Fruit fly (Drosophila melanogaster): ENCODE measurements around the gene ort.

The ort gene

DNA sequence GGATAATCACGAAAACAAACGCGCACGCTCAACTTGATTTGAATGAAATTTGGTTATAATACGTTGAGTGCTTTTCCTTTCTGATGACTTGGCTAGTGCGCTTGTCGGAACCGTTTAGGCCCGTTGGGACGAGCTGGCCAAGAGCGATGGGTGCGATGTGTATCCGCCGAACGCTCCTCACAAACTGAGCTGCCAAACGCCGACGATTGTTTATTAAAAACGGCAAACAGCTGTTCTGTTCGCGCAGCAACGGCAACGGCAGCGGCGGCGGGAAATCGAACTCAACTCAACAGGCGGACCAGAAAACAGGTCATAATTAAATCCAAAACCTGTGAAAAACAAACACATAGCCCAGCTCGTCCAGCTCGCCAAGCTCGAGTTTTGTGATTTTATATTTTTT lies 38.6 kb upstream of the ort start (continued):
- TF ChIP-seq exex (tag; optimal IDR thresholded peaks at IDR 0.05) (peak; percentile 9), CG2678 (tag; optimal IDR thresholded peaks at IDR 0.05) (peak; percentile 1), eyg (GFP tag; optimal IDR thresholded peaks at IDR 0.05) (peak; percentile 17), CG8290 (GFP tag; optimal IDR thresholded peaks at IDR 0.05) (no peak), CG8290 (tag; optimal IDR thresholded peaks at IDR 0.05) (peak in 1 of 2 experiments; percentile 41), Aef1 (GFP tag; IDR thresholded peaks at IDR 0.05) (no peak)

DNA sequence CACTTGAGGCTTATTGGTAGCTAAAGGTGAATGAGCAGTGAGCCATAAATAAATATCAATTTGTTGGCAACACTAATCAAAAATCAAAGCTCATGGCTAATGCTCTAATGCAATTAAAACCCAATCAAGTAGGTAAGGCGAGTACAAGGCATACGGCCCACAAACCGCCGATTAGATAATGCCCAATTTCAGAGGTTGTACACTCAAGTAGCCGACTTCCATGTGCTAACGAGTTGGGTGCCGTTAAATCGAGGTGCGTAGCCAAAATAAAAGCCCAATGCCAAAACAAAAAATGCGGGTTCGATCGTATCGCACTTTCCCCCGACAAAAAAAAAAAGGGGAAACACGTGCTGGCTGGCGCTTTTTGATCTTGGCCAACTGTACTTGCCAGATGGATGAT lies 37.5 kb upstream of the ort start:
- TF ChIP-seq CG11560 (tag; IDR thresholded peaks at IDR 0.05) (no peak), CG12219 (GFP tag; optimal IDR thresholded peaks at IDR 0.05) (no peak), Elba2 (GFP tag; optimal IDR thresholded peaks at IDR 0.05) (no peak), NC2β (GFP tag; optimal IDR thresholded peaks at IDR 0.05) (no peak), CG18262 (tag; optimal IDR thresholded peaks at IDR 0.05) (no peak), grau (tag; optimal IDR thresholded peaks at IDR 0.05) (peak; percentile 3), tup (GFP tag; optimal IDR thresholded peaks at IDR 0.05) (no peak), zfh1 (GFP tag; IDR thresholded peaks at IDR 0.05) (no peak), CG14014 (GFP tag; IDR thresholded peaks at IDR 0.05) (no peak; the same call in 1 of the 2 replicates), HmgZ (tag; optimal IDR thresholded peaks at IDR 0.05) (peak; percentile 50), pum (GFP tag; optimal IDR thresholded peaks at IDR 0.05) (no peak), HLH4C (GFP tag; IDR thresholded peaks at IDR 0.05; ENCODE audit: partially characterized antibody) (no peak), CG18476 (GFP tag; optimal IDR thresholded peaks at IDR 0.05) (no peak), CG7745 (tag; optimal IDR thresholded peaks at IDR 0.05) (no peak), CG1647 (GFP tag; optimal IDR thresholded peaks at IDR 0.05) (no peak), E2f1 (GFP tag; IDR thresholded peaks at IDR 0.05) (no peak), CG13894 (tag; optimal IDR thresholded peaks at IDR 0.05) (peak; percentile 6), shn (GFP tag; optimal IDR thresholded peaks at IDR 0.05) (no peak), chinmo (GFP tag; IDR thresholded peaks at IDR 0.05; ENCODE audit: partially characterized antibody) (0 out of 4 replicates have a peak, but pooled peaks have one; percentile 39), ac (GFP tag; optimal IDR thresholded peaks at IDR 0.05) (no peak), hkb (optimal IDR thresholded peaks at IDR 0.05) (no peak), hkb (GFP tag; IDR thresholded peaks at IDR 0.05) (peak; percentile 27; the same call in 1 of the 2 replicates), Hsf (GFP tag; optimal IDR thresholded peaks at IDR 0.05) (no peak), CG8281 (tag; optimal IDR thresholded peaks at IDR 0.05) (no peak), Ada2b (GFP tag; IDR thresholded peaks at IDR 0.05) (no peak), CG12744 (GFP tag; optimal IDR thresholded peaks at IDR 0.05) (no peak), usp (GFP tag; optimal IDR thresholded peaks at IDR 0.05) (no peak), dmrt11E (tag; optimal IDR thresholded peaks at IDR 0.05) (no peak), CG6254 (GFP tag; optimal IDR thresholded peaks at IDR 0.05) (no peak), CG15269 (tag; optimal IDR thresholded peaks at IDR 0.05) (no peak), bab2 (GFP tag; optimal IDR thresholded peaks at IDR 0.05) (no peak), cad (GFP tag; optimal IDR thresholded peaks at IDR 0.05) (no peak), pros (GFP tag; optimal IDR thresholded peaks at IDR 0.05) (no peak), Dbx (GFP tag; IDR thresholded peaks at IDR 0.05) (no peak), sens-2 (GFP tag; IDR thresholded peaks at IDR 0.05) (peak; percentile 74), jigr1 (GFP tag; IDR thresholded peaks at IDR 0.05) (no peak), row (GFP tag; IDR thresholded peaks at IDR 0.05) (no peak), mirr (GFP tag; optimal IDR thresholded peaks at IDR 0.05) (peak; percentile 97), CG12236 (GFP tag; optimal IDR thresholded peaks at IDR 0.05) (no peak), oc (tag; optimal IDR thresholded peaks at IDR 0.05) (no peak), stc (GFP tag; IDR thresholded peaks at IDR 0.05) (peak; percentile 11; the same call in 1 of the 2 replicates), D19B (GFP tag; optimal IDR thresholded peaks at IDR 0.05) (no peak), zf30C (GFP tag; optimal IDR thresholded peaks at IDR 0.05) (no peak), Rfx (GFP tag; IDR thresholded peaks at IDR 0.05) (peak; percentile 9; the same call in 1 of the 2 replicates), CG43689 (GFP tag; IDR thresholded peaks at IDR 0.05) (no peak)
